Fruit fly (Drosophila melanogaster): Measurements from ENCODE around the gene CG2701.

The CG2701 gene

dm6 chrX:2703693-2704092 is 16.4 kb downstream of the CG2701 start, which contains the start of gene Ugalt:
Gene Ugalt (minus strand): TSS chrX:2703852.
- TF ChIP-seq CG7357 (GFP tag; IDR thresholded peaks at IDR 0.05) (peak; percentile 100), br (optimal IDR thresholded peaks at IDR 0.05) (no peak), esg (GFP tag; conservative IDR thresholded peaks at IDR 0.05) (peak; percentile 100), CG9609 (GFP tag; optimal IDR thresholded peaks at IDR 0.05) (peak; percentile 100), Gsc (GFP tag; IDR thresholded peaks at IDR 0.05) (peak; percentile 100), CG4328 (GFP tag; optimal IDR thresholded peaks at IDR 0.05) (peak; percentile 100), CG34422 (GFP tag; IDR thresholded peaks at IDR 0.05) (peak; percentile 100), CG13894 (tag; optimal IDR thresholded peaks at IDR 0.05) (peak; percentile 100), Xrp1 (GFP tag; IDR thresholded peaks at IDR 0.05) (peak; percentile 100), CG17568 (GFP tag; optimal IDR thresholded peaks at IDR 0.05) (peak; percentile 100), sug (tag; optimal IDR thresholded peaks at IDR 0.05) (peak; percentile 99), CG10209 (GFP tag; optimal IDR thresholded peaks at IDR 0.05) (peak; percentile 100), Bteb2 (GFP tag; optimal IDR thresholded peaks at IDR 0.05) (peak; percentile 100), Poxn (GFP tag; IDR thresholded peaks at IDR 0.05) (peak; percentile 100), BtbVII (GFP tag; optimal IDR thresholded peaks at IDR 0.05) (peak; percentile 100), dm (GFP tag; optimal IDR thresholded peaks at IDR 0.05) (peak; percentile 100), CG14860 (GFP tag; IDR thresholded peaks at IDR 0.05; ENCODE audit: partially characterized antibody) (no peak), CG31365 (tag; optimal IDR thresholded peaks at IDR 0.05) (peak; percentile 97), sr (GFP tag; IDR thresholded peaks at IDR 0.05) (peak; percentile 100), NC2α (GFP tag; optimal IDR thresholded peaks at IDR 0.05) (peak; percentile 100), cwo (GFP tag; optimal IDR thresholded peaks at IDR 0.05) (peak; percentile 100), Nf-YB (GFP tag; optimal IDR thresholded peaks at IDR 0.05) (peak; percentile 94), Hmr (GFP tag; optimal IDR thresholded peaks at IDR 0.05) (peak; percentile 100), CG6683 (GFP tag; optimal IDR thresholded peaks at IDR 0.05) (peak; percentile 100), CG8089 (GFP tag; optimal IDR thresholded peaks at IDR 0.05) (peak; percentile 100), CG7928 (GFP tag; optimal IDR thresholded peaks at IDR 0.05) (peak; percentile 96), CG13296 (GFP tag; optimal IDR thresholded peaks at IDR 0.05) (peak; percentile 100), CG13123 (GFP tag; optimal IDR thresholded peaks at IDR 0.05) (peak; percentile 100), CG1529 (GFP tag; optimal IDR thresholded peaks at IDR 0.05) (peak; percentile 100), CG12219 (GFP tag; optimal IDR thresholded peaks at IDR 0.05) (peak; percentile 100), run (tag; optimal IDR thresholded peaks at IDR 0.05) (peak; percentile 100), CG15011 (GFP tag; optimal IDR thresholded peaks at IDR 0.05) (peak; percentile 100), CG18476 (GFP tag; optimal IDR thresholded peaks at IDR 0.05) (peak; percentile 100), CG33213 (GFP tag; optimal IDR thresholded peaks at IDR 0.05) (peak; percentile 100), stwl (tag; optimal IDR thresholded peaks at IDR 0.05) (peak; percentile 93), CG3726 (GFP tag; IDR thresholded peaks at IDR 0.05) (peak; percentile 100), Mrtf (GFP tag; IDR thresholded peaks at IDR 0.05) (peak; percentile 100), CG10431 (GFP tag; optimal IDR thresholded peaks at IDR 0.05) (peak; percentile 99), Trl (optimal IDR thresholded peaks at IDR 0.05) (no peak), Trl (GFP tag; optimal IDR thresholded peaks at IDR 0.05) (peak; percentile 100), emc (GFP tag; optimal IDR thresholded peaks at IDR 0.05) (peak; percentile 100), fru (optimal IDR thresholded peaks at IDR 0.05) (no peak), knrl (GFP tag; IDR thresholded peaks at IDR 0.05; ENCODE audit: partially characterized antibody) (0 out of 3 replicates have a peak, but pooled peaks have one; percentile 34), CG3281 (GFP tag; optimal IDR thresholded peaks at IDR 0.05) (peak; percentile 100), CG11085 (GFP tag; IDR thresholded peaks at IDR 0.05) (peak; percentile 100), Neu2 (GFP tag; optimal IDR thresholded peaks at IDR 0.05; ENCODE audit: borderline replicate concordance) (peak; percentile 100), ttk (GFP tag; IDR thresholded peaks at IDR 0.05) (peak; percentile 100), luna (GFP tag; optimal IDR thresholded peaks at IDR 0.05) (peak; percentile 100), disco-r (GFP tag; optimal IDR thresholded peaks at IDR 0.05) (peak; percentile 100), kah (GFP tag; optimal IDR thresholded peaks at IDR 0.05) (peak; percentile 100), MESR4 (GFP tag; optimal IDR thresholded peaks at IDR 0.05) (peak; percentile 100), CG31224 (GFP tag; IDR thresholded peaks at IDR 0.05) (peak; percentile 100)

Data from whole organism, embryonic.